Worm (Caenorhabditis elegans) whole organism, late embryonic: ENCODE results near the gene nspb-7.

ENCODE experiments used
- ahr-1 ChIP-seq: sonication (generic microtip); optimal IDR thresholded peaks from 2 replicates; lab custom pipeline; 2016; ENCODE audit warnings: missing genetic modification characterization, missing compliant biosample characterization
- ceh-9 ChIP-seq: sonication (generic microtip); optimal IDR thresholded peaks from 2 replicates; lab custom pipeline; 2016; ENCODE audit warnings: mild to moderate bottlenecking, missing genetic modification characterization, inconsistent platforms, missing compliant biosample characterization
- fax-1 ChIP-seq: sonication (generic microtip); optimal IDR thresholded peaks from 2 replicates; lab custom pipeline; 2016; ENCODE audit warnings: missing genotype, missing genetic modification characterization, missing compliant biosample characterization
- fkh-10 ChIP-seq: fragments of 150-350 bp; optimal IDR thresholded peaks from 2 replicates; lab custom pipeline; 2014; ENCODE audit warnings: missing biosample characterization, missing genetic modification reagents, missing genetic modification characterization
- hlh-15 ChIP-seq: sonication (generic microtip); optimal IDR thresholded peaks from 2 replicates; lab custom pipeline; 2016; ENCODE audit warnings: missing genetic modification characterization, missing compliant biosample characterization
- pag-3 ChIP-seq: sonication (generic microtip); optimal IDR thresholded peaks from 2 replicates; lab custom pipeline; 2016; ENCODE audit warnings: missing compliant biosample characterization, missing genetic modification characterization, borderline replicate concordance
- pax-1 ChIP-seq: fragments of 150-350 bp; optimal IDR thresholded peaks from 2 replicates; lab custom pipeline; 2014; ENCODE audit warnings: missing biosample characterization, missing genetic modification characterization
- unc-55 ChIP-seq: sonication (generic microtip); optimal IDR thresholded peaks from 2 replicates; lab custom pipeline; 2017; ENCODE audit warnings: missing biosample characterization, missing genetic modification reagents, missing genetic modification characterization
- ztf-16 ChIP-seq: sonication (generic microtip); optimal IDR thresholded peaks from 2 replicates; lab custom pipeline; 2017; ENCODE audit warnings: missing genetic modification characterization, missing compliant biosample characterization

DNA sequence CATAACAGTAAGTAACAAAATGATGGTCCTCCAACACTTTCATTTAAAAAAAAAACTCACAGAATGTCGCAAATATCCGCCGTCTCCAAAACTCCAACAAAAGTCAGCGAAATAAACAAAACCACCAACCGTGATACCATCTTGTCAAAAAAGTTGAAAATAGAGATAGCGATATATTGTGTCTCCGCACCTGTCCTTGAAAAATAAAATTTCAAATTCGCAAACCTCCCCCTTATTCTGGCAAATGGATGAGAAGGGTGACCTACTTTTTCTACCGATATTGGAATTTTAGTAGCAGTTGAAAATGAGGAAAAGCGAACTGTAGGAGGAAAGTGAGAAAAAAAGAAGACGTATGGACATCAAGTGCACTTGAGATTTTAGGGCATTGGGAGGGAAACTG, 27.4 kb downstream of the nspb-7 start, which contains the start of gene F19H8.2:
- TF ChIP-seq pax-1 (tag; lab: Kevin White, UChicago) (no peak), ceh-9 (tag; lab: Kevin White, UChicago) (no peak), ztf-16 (tag; lab: Kevin White, UChicago) (no peak), ahr-1 (tag; lab: Kevin White, UChicago) (no peak), hlh-15 (tag; lab: Kevin White, UChicago) (no peak), fkh-10 (GFP tag; lab: Kevin White, UChicago) (no peak), pag-3 (tag; lab: Kevin White, UChicago) (no peak), unc-55 (GFP tag; lab: Kevin White, UChicago) (no peak), fax-1 (tag; lab: Kevin White, UChicago) (no peak)
